Worm (Caenorhabditis elegans) whole organism, young adult: ENCODE measurements around the gene slc-17.3.

Experiments
- B0035.1 ChIP-seq: sonication (generic microtip); optimal IDR thresholded peaks from 2 replicates; lab custom pipeline; 2016; ENCODE audit warnings: missing genetic modification characterization, mild to moderate bottlenecking, missing compliant biosample characterization, missing genotype, missing genetic modification reagents
- B0261.1 ChIP-seq: sonication (generic microtip); optimal IDR thresholded peaks from 2 replicates; lab custom pipeline; 2016; ENCODE audit warnings: mild to moderate bottlenecking, missing genetic modification characterization, moderate library complexity, missing compliant biosample characterization
- D2030.7 ChIP-seq: fragments of 200-800 bp; sonication (Bioruptor generic); IDR thresholded peaks from 2 replicates; pipeline ENCODE4 v1.3.6; 2022; ENCODE audit warnings: missing genetic modification reagents, missing genetic modification characterization, missing compliant biosample characterization
- F33H1.4 ChIP-seq: fragments of 200-800 bp; sonication (Bioruptor generic); IDR thresholded peaks from 2 replicates; pipeline ENCODE4 v1.3.6; 2022; ENCODE audit warnings: missing genetic modification reagents, missing genetic modification characterization, missing compliant biosample characterization
- F39B2.1 ChIP-seq: fragments of 200-800 bp; sonication (Bioruptor generic); IDR thresholded peaks from 2 replicates; pipeline ENCODE4 v1.3.6; 2022; ENCODE audit warnings: missing genetic modification reagents, missing genetic modification characterization, missing compliant biosample characterization
- F49E8.2 ChIP-seq: sonication (generic microtip); optimal IDR thresholded peaks from 3 replicates; lab custom pipeline; 2017; ENCODE audit warnings: missing genetic modification characterization, mild to moderate bottlenecking, missing compliant biosample characterization, antibody characterized with exemption, moderate library complexity; ENCODE audit not compliant: insufficient read depth
- F57A8.1 ChIP-seq: fragments of 200-800 bp; sonication (Bioruptor generic); optimal IDR thresholded peaks from 2 replicates; lab custom pipeline; 2018; ENCODE audit warnings: mild to moderate bottlenecking, missing genetic modification characterization, moderate library complexity, missing compliant biosample characterization
- K11D2.4 ChIP-seq: fragments of 200-800 bp; sonication (Bioruptor generic); IDR thresholded peaks from 2 replicates; pipeline ENCODE4 v1.3.6; 2022; ENCODE audit warnings: missing genetic modification reagents, missing genetic modification characterization, missing compliant biosample characterization
- Y53F4B.3 ChIP-seq: fragments of 200-800 bp; sonication (Bioruptor generic); IDR thresholded peaks from 2 replicates; pipeline ENCODE4 v1.3.6; 2022; ENCODE audit warnings: missing genetic modification reagents, missing genetic modification characterization, missing compliant biosample characterization
- Y95B8A.8 ChIP-seq: fragments of 200-800 bp; sonication (Bioruptor generic); IDR thresholded peaks from 2 replicates; pipeline ENCODE4 v1.3.6; 2022; ENCODE audit warnings: missing genetic modification reagents, missing genetic modification characterization, missing compliant biosample characterization
- akir-1 ChIP-seq: fragments of 200-800 bp; sonication (Bioruptor generic); optimal IDR thresholded peaks from 2 replicates; lab custom pipeline; 2018; ENCODE audit warnings: mild to moderate bottlenecking, missing genetic modification characterization, moderate library complexity, missing compliant biosample characterization
- athp-1 ChIP-seq: sonication (generic microtip); optimal IDR thresholded peaks from 2 replicates; lab custom pipeline; 2017; ENCODE audit warnings: mild to moderate bottlenecking, missing genetic modification characterization, missing compliant biosample characterization
- attf-6 ChIP-seq: fragments of 200-800 bp; sonication (Bioruptor generic); IDR thresholded peaks from 2 replicates; pipeline ENCODE4 v1.3.6; 2022; ENCODE audit warnings: missing genetic modification reagents, missing genetic modification characterization, missing compliant biosample characterization
- bed-1 ChIP-seq: fragments of 200-800 bp; sonication (Bioruptor generic); IDR thresholded peaks from 2 replicates; pipeline ENCODE4 v1.3.6; 2022; ENCODE audit warnings: missing genetic modification reagents, missing genetic modification characterization, missing compliant biosample characterization
- bed-2 ChIP-seq: fragments of 200-800 bp; sonication (Bioruptor generic); IDR thresholded peaks from 2 replicates; pipeline ENCODE4 v1.3.6; 2022; ENCODE audit warnings: missing genetic modification reagents, missing genetic modification characterization, missing compliant biosample characterization
- cebp-1 ChIP-seq, 2 experiments: fragments of 200-800 bp in 1 of 2; sonication (Bioruptor generic) in 1 of 2; sonication (generic microtip) in 1 of 2; IDR thresholded peaks in 1 of 2; optimal IDR thresholded peaks in 1 of 2; 2 replicates each; pipeline versions ENCODE4 v1.3.6 to Lab custom; 2017 to 2022; ENCODE audit warnings: missing compliant biosample characterization in 2 of 2, missing genetic modification characterization in 2 of 2, mild to moderate bottlenecking in 1 of 2, missing genetic modification reagents in 1 of 2, moderate library complexity in 1 of 2
- ceh-100 ChIP-seq: fragments of 200-800 bp; sonication (Bioruptor generic); IDR thresholded peaks from 2 replicates; pipeline ENCODE4 v1.3.6; 2022; ENCODE audit warnings: missing genetic modification reagents, missing genetic modification characterization, missing compliant biosample characterization
- ceh-27 ChIP-seq: fragments of 200-800 bp; sonication (Bioruptor generic); optimal IDR thresholded peaks from 2 replicates; lab custom pipeline; 2018; ENCODE audit warnings: mild to moderate bottlenecking, missing genetic modification characterization, moderate library complexity, missing compliant biosample characterization
- ceh-79 ChIP-seq: sonication (generic microtip); optimal IDR thresholded peaks from 2 replicates; lab custom pipeline; 2017; ENCODE audit warnings: mild to moderate bottlenecking, missing genetic modification characterization, missing compliant biosample characterization
- chd-7 ChIP-seq: sonication (generic microtip); optimal IDR thresholded peaks from 2 replicates; lab custom pipeline; 2016; ENCODE audit warnings: mild to moderate bottlenecking, missing genetic modification characterization, moderate library complexity, missing compliant biosample characterization
- die-1 ChIP-seq: sonication (generic microtip); optimal IDR thresholded peaks from 2 replicates; lab custom pipeline; 2016; ENCODE audit warnings: missing genotype, mild to moderate bottlenecking, missing genetic modification characterization, missing compliant biosample characterization
- efl-1 ChIP-seq: fragments of 150-350 bp; optimal IDR thresholded peaks from 2 replicates; lab custom pipeline; 2014; ENCODE audit warnings: missing biosample characterization, missing genetic modification reagents, missing genetic modification characterization
- ekl-4 ChIP-seq: fragments of 200-800 bp; sonication (Bioruptor generic); IDR thresholded peaks from 2 replicates; pipeline ENCODE4 v1.3.6; 2022; ENCODE audit warnings: missing genetic modification reagents, missing genetic modification characterization, missing compliant biosample characterization
- ets-4 ChIP-seq: fragments of 200-800 bp; sonication (Bioruptor generic); optimal IDR thresholded peaks from 2 replicates; lab custom pipeline; 2018; ENCODE audit warnings: mild to moderate bottlenecking, missing genetic modification characterization, missing compliant biosample characterization
- hlh-12 ChIP-seq: sonication (generic microtip); optimal IDR thresholded peaks from 2 replicates; lab custom pipeline; 2016; ENCODE audit warnings: missing genetic modification characterization, missing compliant biosample characterization
- hmg-1.2 ChIP-seq: fragments of 200-800 bp; sonication (Bioruptor generic); IDR thresholded peaks from 2 replicates; pipeline ENCODE4 v1.3.6; 2022; ENCODE audit warnings: missing genetic modification reagents, missing genetic modification characterization, missing compliant biosample characterization
- hrde-1 ChIP-seq: sonication (generic microtip); optimal IDR thresholded peaks from 2 replicates; lab custom pipeline; 2016; ENCODE audit warnings: missing genetic modification characterization, mild to moderate bottlenecking, missing compliant biosample characterization, moderate library complexity, missing genotype, missing genetic modification reagents, borderline replicate concordance
- lag-1 ChIP-seq: fragments of 200-800 bp; sonication (Bioruptor generic); IDR thresholded peaks from 2 replicates; pipeline ENCODE4 v1.3.6; 2022; ENCODE audit warnings: missing genetic modification reagents, missing genetic modification characterization, missing compliant biosample characterization
- lin-26 ChIP-seq: fragments of 200-800 bp; sonication (Bioruptor generic); IDR thresholded peaks from 2 replicates; pipeline ENCODE4 v1.3.6; 2022; ENCODE audit warnings: missing genetic modification reagents, missing genetic modification characterization, missing compliant biosample characterization
- lin-54 ChIP-seq: fragments of 200-800 bp; sonication (Bioruptor generic); optimal IDR thresholded peaks from 2 replicates; lab custom pipeline; 2018; ENCODE audit warnings: mild to moderate bottlenecking, missing genetic modification characterization, missing compliant biosample characterization
- madf-10 ChIP-seq: sonication (generic microtip); optimal IDR thresholded peaks from 2 replicates; lab custom pipeline; 2016; ENCODE audit warnings: mild to moderate bottlenecking, missing genetic modification characterization, missing compliant biosample characterization
- mes-4 ChIP-seq: sonication (generic microtip); optimal IDR thresholded peaks from 2 replicates; lab custom pipeline; 2016; ENCODE audit warnings: missing genotype, missing genetic modification characterization, missing compliant biosample characterization
- mxl-1 ChIP-seq: sonication (generic microtip); optimal IDR thresholded peaks from 2 replicates; lab custom pipeline; 2016; ENCODE audit warnings: missing genetic modification characterization, missing compliant biosample characterization
- nfya-1 ChIP-seq: sonication (generic microtip); optimal IDR thresholded peaks from 2 replicates; lab custom pipeline; 2017; ENCODE audit warnings: antibody characterized with exemption, missing compliant biosample characterization, missing genetic modification characterization, borderline replicate concordance; ENCODE audit not compliant: insufficient read depth
- nfya-2 ChIP-seq: fragments of 200-800 bp; sonication (Bioruptor generic); IDR thresholded peaks from 2 replicates; pipeline ENCODE4 v1.3.6; 2022; ENCODE audit warnings: missing genetic modification reagents, missing genetic modification characterization, missing compliant biosample characterization
- nhr-120 ChIP-seq: fragments of 200-800 bp; sonication (Bioruptor generic); IDR thresholded peaks from 2 replicates; pipeline ENCODE4 v1.3.6; 2022; ENCODE audit warnings: missing genetic modification characterization, missing compliant biosample characterization
- nhr-27 ChIP-seq: fragments of 200-800 bp; sonication (Bioruptor generic); optimal IDR thresholded peaks from 2 replicates; lab custom pipeline; 2018; ENCODE audit warnings: mild to moderate bottlenecking, missing genetic modification characterization, moderate library complexity, missing compliant biosample characterization
- pha-4 ChIP-seq: fragments of 150-350 bp; sonication (generic microtip); optimal IDR thresholded peaks from 2 replicates; lab custom pipeline; 2014; ENCODE audit warnings: missing biosample characterization, missing genetic modification reagents, missing genetic modification characterization
- rpc-1 ChIP-seq, 2 experiments: fragments of 150-350 bp in 1 of 2; sonication (generic microtip) in 1 of 2; optimal IDR thresholded peaks; 2 replicates each; lab custom pipeline; 2014 to 2018; ENCODE audit warnings: missing biosample characterization in 1 of 2, missing genetic modification characterization in 1 of 2, missing genetic modification reagents in 1 of 2, missing genotype in 1 of 2
- sea-2 ChIP-seq: fragments of 200-800 bp; sonication (Bioruptor generic); IDR thresholded peaks from 2 replicates; pipeline ENCODE4 v1.3.6; 2022; ENCODE audit warnings: missing genetic modification characterization, missing compliant biosample characterization
- somi-1 ChIP-seq: fragments of 200-800 bp; sonication (Bioruptor generic); optimal IDR thresholded peaks from 2 replicates; lab custom pipeline; 2018; ENCODE audit warnings: mild to moderate bottlenecking, missing genetic modification characterization, missing compliant biosample characterization
- sptf-2 ChIP-seq: fragments of 200-800 bp; sonication (Bioruptor generic); optimal IDR thresholded peaks from 2 replicates; lab custom pipeline; 2018; ENCODE audit warnings: mild to moderate bottlenecking, missing genetic modification characterization, missing compliant biosample characterization
- xnd-1 ChIP-seq: sonication (generic microtip); optimal IDR thresholded peaks from 2 replicates; lab custom pipeline; 2016; ENCODE audit warnings: missing genotype, missing genetic modification reagents, missing genetic modification characterization, missing compliant biosample characterization
- zfh-2 ChIP-seq: fragments of 200-800 bp; sonication (Bioruptor generic); conservative IDR thresholded peaks from 2 replicates; pipeline ENCODE4 v1.3.6; 2022; ENCODE audit warnings: missing genetic modification reagents, missing genetic modification characterization, missing compliant biosample characterization
- ztf-22 ChIP-seq: fragments of 200-800 bp; sonication (Bioruptor generic); optimal IDR thresholded peaks from 2 replicates; lab custom pipeline; 2018; ENCODE audit warnings: mild to moderate bottlenecking, missing genetic modification characterization, moderate library complexity, missing compliant biosample characterization
- ztf-25 ChIP-seq: fragments of 200-800 bp; sonication (Bioruptor generic); IDR thresholded peaks from 2 replicates; pipeline ENCODE4 v1.3.6; 2022; ENCODE audit warnings: missing genetic modification reagents, missing genetic modification characterization, missing compliant biosample characterization
- ztf-26 ChIP-seq: sonication (generic microtip); optimal IDR thresholded peaks from 2 replicates; lab custom pipeline; 2017; ENCODE audit warnings: missing genetic modification characterization, missing compliant biosample characterization

Gene slc-17.3

ce11 chrIII:7891573-7892306 is 26.7 kb upstream of the slc-17.3 start, which contains the start of the genes ZK688.5 and fahd-1 (continued):
- TF ChIP-seq ztf-22 (no peak), zfh-2 (GFP tag; lab: Robert Waterston, UW) (no peak), nhr-27 (tag; lab: Kevin White, UChicago) (no peak), pha-4 (tag; lab: Kevin White, UChicago) (no peak), ets-4 (GFP tag; lab: Kevin White, UChicago) (no peak), hmg-1.2 (GFP tag; lab: Robert Waterston, UW) (peak; percentile 87; the same call in 1 of the 2 replicates), xnd-1 (no peak), ztf-25 (GFP tag; lab: Robert Waterston, UW) (no peak), lag-1 (GFP tag; lab: Robert Waterston, UW) (no peak), hrde-1 (no peak), cebp-1 (GFP tag; IDR thresholded peaks at IDR 0.05; lab: Robert Waterston, UW) (no peak), cebp-1 (tag; optimal IDR thresholded peaks at IDR 0.05; lab: Kevin White, UChicago) (peak; percentile 75), athp-1 (tag; lab: Kevin White, UChicago) (no peak), nhr-120 (GFP tag; lab: Robert Waterston, UW) (no peak), Y53F4B.3 (no peak), F49E8.2 (no peak), B0035.1 (no peak), K11D2.4 (0 out of 2 replicates have a peak, but pooled peaks have one; percentile 10), ztf-26 (tag; lab: Kevin White, UChicago) (peak; percentile 39), ceh-100 (no peak), efl-1 (GFP tag; lab: Kevin White, UChicago) (no peak), F39B2.1 (GFP tag; lab: Robert Waterston, UW) (no peak), attf-6 (GFP tag; lab: Robert Waterston, UW) (no peak), ekl-4 (GFP tag; lab: Robert Waterston, UW) (no peak), ceh-27 (peak; percentile 44), chd-7 (peak; percentile 29), nfya-2 (GFP tag; lab: Robert Waterston, UW) (no peak), die-1 (tag; lab: Kevin White, UChicago) (no peak), Y95B8A.8 (GFP tag; lab: Robert Waterston, UW) (no peak), F57A8.1 (GFP tag; lab: Kevin White, UChicago) (no peak), mes-4 (tag; lab: Kevin White, UChicago) (no peak), hlh-12 (tag; lab: Kevin White, UChicago) (no peak), sea-2 (GFP tag; lab: Robert Waterston, UW) (no peak), somi-1 (GFP tag; lab: Kevin White, UChicago) (peak; percentile 43), bed-2 (GFP tag; lab: Robert Waterston, UW) (no peak), F33H1.4 (GFP tag; lab: Robert Waterston, UW) (no peak), D2030.7 (GFP tag; lab: Robert Waterston, UW) (no peak), nfya-1 (tag; lab: Kevin White, UChicago) (no peak), sptf-2 (no peak), ceh-79 (tag; lab: Kevin White, UChicago) (no peak), akir-1 (GFP tag; lab: Kevin White, UChicago) (no peak), lin-26 (GFP tag; lab: Robert Waterston, UW) (0 out of 2 replicates have a peak, but pooled peaks have one; percentile 25), B0261.1 (tag; lab: Kevin White, UChicago) (no peak), lin-54 (GFP tag; lab: Kevin White, UChicago) (peak; percentile 7), rpc-1 (optimal IDR thresholded peaks at IDR 0.05; lab: Kevin White, UChicago) (no peak), rpc-1 (tag; optimal IDR thresholded peaks at IDR 0.05; lab: Kevin White, UChicago) (no peak), mxl-1 (tag; lab: Kevin White, UChicago) (no peak), bed-1 (no peak), madf-10 (tag; lab: Kevin White, UChicago) (peak; percentile 14)
